Worm (Caenorhabditis elegans): ENCODE measurements around the gene zfp-3.

DNA sequence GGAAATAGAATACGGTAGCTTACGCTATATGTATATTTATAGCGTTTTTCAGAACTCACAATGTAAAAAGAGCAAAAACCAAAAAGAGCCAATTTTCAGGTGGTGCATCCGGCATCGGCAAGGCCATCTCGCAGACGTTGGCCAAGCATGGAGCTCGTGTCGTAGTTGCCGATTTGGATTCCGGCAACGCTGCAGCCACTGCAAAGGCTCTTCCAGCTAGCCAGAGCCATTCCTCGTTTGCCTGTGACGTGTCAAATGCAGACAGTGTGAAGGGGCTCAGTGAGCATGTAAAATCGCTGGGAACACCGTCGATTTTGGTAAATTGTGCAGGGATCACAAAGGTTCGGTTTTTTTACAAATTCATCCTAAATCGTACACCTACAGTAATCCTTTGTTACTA, 40.7 kb upstream of the zfp-3 start:
- TF ChIP-seq cog-1 (tag; optimal IDR thresholded peaks at IDR 0.05) (no peak), tab-1 (GFP tag; IDR thresholded peaks at IDR 0.05) (no peak), flt-1 (GFP tag; IDR thresholded peaks at IDR 0.05) (no peak)
